Fruit fly (Drosophila melanogaster) Kc167 (cell line): Measurements from ENCODE around the gene Spag1.

Experiments used
- Sin3A ChIP-seq: fragments of >200 bp; optimal IDR thresholded peaks from 2 replicates; lab custom pipeline; 2018; ENCODE audit warnings: missing external identifiers
- h ChIP-seq: fragments of >200 bp; optimal IDR thresholded peaks from 3 replicates; lab custom pipeline; 2018; ENCODE audit warnings: missing external identifiers

- TF ChIP-seq h (lab: Kevin White, UChicago) (no peak), Sin3A (lab: Kevin White, UChicago) (no peak)
Measured at dm6 chr3R:26963747-26964174, 16.1 kb downstream of the Spag1 start.
